Fruit fly (Drosophila melanogaster) whole organism, embryonic: Measurements from ENCODE around the gene CG44004.

Experiments used
- Blimp-1 ChIP-seq: fragments of 200-800 bp; sonication (Bioruptor generic); optimal IDR thresholded peaks from 3 replicates; lab custom pipeline; 2018; ENCODE audit warnings: missing biosample characterization, missing genetic modification characterization, mild to moderate bottlenecking, moderate library complexity, missing genetic modification reagents
- CG11398 ChIP-seq: fragments of 200-800 bp; sonication (Bioruptor generic); optimal IDR thresholded peaks from 2 replicates; lab custom pipeline; 2016; ENCODE audit warnings: missing biosample characterization, missing genetic modification characterization
- CG11456 ChIP-seq: fragments of 200-800 bp; sonication (Bioruptor generic); IDR thresholded peaks from 3 replicates; pipeline ENCODE4 v1.3.6; 2022; ENCODE audit warnings: missing biosample characterization, missing genetic modification characterization
- CG11504 ChIP-seq: fragments of 200-800 bp; sonication (Bioruptor generic); optimal IDR thresholded peaks from 3 replicates; lab custom pipeline; 2019; ENCODE audit warnings: missing biosample characterization, mild to moderate bottlenecking, missing genetic modification characterization, moderate library complexity
- CG12942 ChIP-seq: fragments of 200-800 bp; sonication (Bioruptor generic); optimal IDR thresholded peaks from 3 replicates; lab custom pipeline; 2016; ENCODE audit warnings: missing biosample characterization, missing genetic modification characterization
- CG13287 ChIP-seq: fragments of 200-800 bp; sonication (Bioruptor generic); IDR thresholded peaks from 2 replicates; pipeline ENCODE4 v1.3.6; 2022; ENCODE audit warnings: missing biosample characterization, missing genetic modification characterization; ENCODE audit not compliant: partially characterized antibody
- CG13894 ChIP-seq: fragments of 200-800 bp; sonication (Bioruptor generic); optimal IDR thresholded peaks from 3 replicates; lab custom pipeline; 2018; ENCODE audit warnings: missing biosample characterization, mild to moderate bottlenecking, missing genetic modification characterization, moderate library complexity
- CG14441 ChIP-seq: fragments of 200-800 bp; sonication (Bioruptor generic); IDR thresholded peaks from 2 replicates; pipeline ENCODE4 v1.3.6; 2022; ENCODE audit warnings: missing biosample characterization, missing genetic modification characterization
- CG15514 ChIP-seq: fragments of 200-800 bp; sonication (Bioruptor generic); optimal IDR thresholded peaks from 3 replicates; lab custom pipeline; 2017; ENCODE audit warnings: missing biosample characterization, missing genetic modification characterization, mild to moderate bottlenecking, moderate library complexity, missing genetic modification reagents
- CG1603 ChIP-seq: fragments of 200-800 bp; sonication (Bioruptor generic); optimal IDR thresholded peaks from 2 replicates; lab custom pipeline; 2019; ENCODE audit warnings: missing biosample characterization, mild to moderate bottlenecking, missing genetic modification characterization, moderate library complexity
- CG2116 ChIP-seq: fragments of 200-800 bp; sonication (Bioruptor generic); optimal IDR thresholded peaks from 3 replicates; lab custom pipeline; 2018; ENCODE audit warnings: missing biosample characterization, mild to moderate bottlenecking, missing genetic modification characterization
- CG2199 ChIP-seq: fragments of 200-800 bp; sonication (Bioruptor generic); IDR thresholded peaks from 3 replicates; pipeline ENCODE4 v1.3.6; 2022; ENCODE audit warnings: missing biosample characterization, missing genetic modification characterization
- CG2889 ChIP-seq: fragments of 200-800 bp; sonication (Bioruptor generic); IDR thresholded peaks from 3 replicates; pipeline ENCODE4 v1.3.6; 2022; ENCODE audit warnings: missing biosample characterization, missing genetic modification characterization
- CG31365 ChIP-seq: fragments of 200-800 bp; sonication (Bioruptor generic); optimal IDR thresholded peaks from 2 replicates; lab custom pipeline; 2018; ENCODE audit warnings: missing biosample characterization, mild to moderate bottlenecking, missing genetic modification characterization
- CG32532 ChIP-seq: fragments of 200-800 bp; sonication (Bioruptor generic); IDR thresholded peaks from 2 replicates; pipeline ENCODE4 v1.3.6; 2022; ENCODE audit warnings: missing biosample characterization, missing genetic modification characterization
- CG3281 ChIP-seq: fragments of 200-800 bp; sonication (Bioruptor generic); optimal IDR thresholded peaks from 3 replicates; lab custom pipeline; 2017; ENCODE audit warnings: missing biosample characterization, mild to moderate bottlenecking, missing genetic modification characterization
- CG4328 ChIP-seq: fragments of 200-800 bp; sonication (Bioruptor generic); optimal IDR thresholded peaks from 3 replicates; lab custom pipeline; 2017; ENCODE audit warnings: missing biosample characterization, missing genetic modification reagents, missing genetic modification characterization
- CG4820 ChIP-seq: fragments of 200-800 bp; sonication (Bioruptor generic); optimal IDR thresholded peaks from 3 replicates; lab custom pipeline; 2016; ENCODE audit warnings: missing biosample characterization, missing genetic modification characterization
- CG4854 ChIP-seq: fragments of 200-800 bp; sonication (Bioruptor generic); optimal IDR thresholded peaks from 2 replicates; lab custom pipeline; 2016; ENCODE audit warnings: missing biosample characterization, missing genetic modification characterization, inconsistent platforms
- CG6765 ChIP-seq: fragments of 200-800 bp; sonication (Bioruptor generic); optimal IDR thresholded peaks from 3 replicates; lab custom pipeline; 2017; ENCODE audit warnings: missing biosample characterization, mild to moderate bottlenecking, missing genetic modification characterization
- Hr51 ChIP-seq, 2 experiments: fragments of 200-800 bp; sonication (Bioruptor generic); optimal IDR thresholded peaks; 2 replicates in 1 of 2; 3 replicates in 1 of 2; lab custom pipeline; 2016 to 2018; ENCODE audit warnings: missing biosample characterization in 2 of 2, missing genetic modification characterization in 2 of 2, mild to moderate bottlenecking in 1 of 2, moderate library complexity in 1 of 2
- Jarid2 ChIP-seq: fragments of 200-800 bp; sonication (Bioruptor generic); optimal IDR thresholded peaks from 3 replicates; lab custom pipeline; 2017; ENCODE audit warnings: mild to moderate bottlenecking, missing biosample characterization, missing genetic modification reagents, missing genetic modification characterization
- Kr ChIP-seq: fragments of 200-800 bp; sonication (Bioruptor generic); optimal IDR thresholded peaks from 2 replicates; lab custom pipeline; 2017; ENCODE audit warnings: missing biosample characterization, mild to moderate bottlenecking, missing genetic modification characterization
- Mad ChIP-seq: fragments of 200-800 bp; sonication (Bioruptor generic); optimal IDR thresholded peaks from 2 replicates; lab custom pipeline; 2016; ENCODE audit warnings: missing biosample characterization, missing genetic modification characterization
- Nf-YC ChIP-seq: fragments of 200-800 bp; optimal IDR thresholded peaks from 3 replicates; lab custom pipeline; 2019; ENCODE audit warnings: missing biosample characterization, mild to moderate bottlenecking, missing genetic modification characterization, moderate library complexity
- Opbp ChIP-seq: fragments of 200-800 bp; sonication (Bioruptor generic); IDR thresholded peaks from 3 replicates; pipeline ENCODE4 v1.3.6; 2022; ENCODE audit warnings: missing biosample characterization, missing genetic modification characterization; ENCODE audit not compliant: partially characterized antibody
- Ptx1 ChIP-seq: fragments of 200-800 bp; sonication (Bioruptor generic); IDR thresholded peaks from 2 replicates; pipeline ENCODE4 v1.3.6; 2022; ENCODE audit warnings: missing biosample characterization, missing genetic modification characterization
- Rx ChIP-seq: fragments of 200-800 bp; sonication (Bioruptor generic); IDR thresholded peaks from 2 replicates; pipeline ENCODE4 v1.3.6; 2022; ENCODE audit warnings: missing biosample characterization, missing genetic modification characterization
- Side ChIP-seq: fragments of 200-800 bp; sonication (Bioruptor generic); optimal IDR thresholded peaks from 2 replicates; lab custom pipeline; 2016; ENCODE audit warnings: missing biosample characterization, missing genetic modification characterization
- Xrp1 ChIP-seq: fragments of 200-800 bp; sonication (Bioruptor generic); IDR thresholded peaks from 2 replicates; pipeline ENCODE4 v1.3.6; 2022; ENCODE audit warnings: missing biosample characterization, missing genetic modification characterization
- ap ChIP-seq: fragments of 200-800 bp; sonication (Bioruptor generic); IDR thresholded peaks from 2 replicates; pipeline ENCODE4 v1.3.6; 2022; ENCODE audit warnings: missing biosample characterization, missing genetic modification characterization
- cas ChIP-seq: fragments of 200-800 bp; sonication (Bioruptor generic); IDR thresholded peaks from 2 replicates; pipeline ENCODE4 v1.3.6; 2022; ENCODE audit warnings: missing biosample characterization, missing genetic modification characterization
- crp ChIP-seq, 2 experiments: fragments of 200-800 bp; sonication (Bioruptor generic); optimal IDR thresholded peaks; 2 replicates in 1 of 2; 3 replicates in 1 of 2; lab custom pipeline; 2017; ENCODE audit warnings: missing biosample characterization in 2 of 2, missing genetic modification characterization in 2 of 2, mild to moderate bottlenecking in 1 of 2, moderate library complexity in 1 of 2
- dm ChIP-seq: fragments of 200-800 bp; sonication (Bioruptor generic); optimal IDR thresholded peaks from 3 replicates; lab custom pipeline; 2016; ENCODE audit warnings: missing biosample characterization, missing genetic modification characterization
- dmrt11E ChIP-seq: fragments of 200-800 bp; sonication (Bioruptor generic); optimal IDR thresholded peaks from 3 replicates; lab custom pipeline; 2018; ENCODE audit warnings: missing biosample characterization, mild to moderate bottlenecking, missing genetic modification characterization, moderate library complexity
- gcm ChIP-seq: fragments of 200-800 bp; sonication (Bioruptor generic); optimal IDR thresholded peaks from 2 replicates; lab custom pipeline; 2019; ENCODE audit warnings: missing biosample characterization, mild to moderate bottlenecking, missing genetic modification characterization, moderate library complexity
- hb ChIP-seq: fragments of 200-800 bp; sonication (Bioruptor generic); IDR thresholded peaks from 3 replicates; pipeline ENCODE4 v1.3.6; 2022; ENCODE audit warnings: missing biosample characterization, missing genetic modification characterization; ENCODE audit not compliant: partially characterized antibody
- hbn ChIP-seq: fragments of 200-800 bp; sonication (Bioruptor generic); IDR thresholded peaks from 2 replicates; pipeline ENCODE4 v1.3.6; 2022; ENCODE audit warnings: missing biosample characterization, missing genetic modification characterization; ENCODE audit not compliant: partially characterized antibody
- jigr1 ChIP-seq: fragments of 200-800 bp; sonication (Bioruptor generic); IDR thresholded peaks from 3 replicates; pipeline ENCODE4 v1.3.6; 2022; ENCODE audit warnings: missing biosample characterization, missing genetic modification characterization
- ken ChIP-seq: fragments of 200-800 bp; sonication (Bioruptor generic); IDR thresholded peaks from 3 replicates; pipeline ENCODE4 v1.3.6; 2022; ENCODE audit warnings: missing biosample characterization, missing genetic modification characterization
- knrl ChIP-seq: fragments of 200-800 bp; sonication (Bioruptor generic); IDR thresholded peaks from 3 replicates; pipeline ENCODE4 v1.3.6; 2022; ENCODE audit warnings: missing biosample characterization, missing genetic modification characterization; ENCODE audit not compliant: partially characterized antibody
- lbe ChIP-seq: fragments of 200-800 bp; sonication (Bioruptor generic); optimal IDR thresholded peaks from 2 replicates; lab custom pipeline; 2016; ENCODE audit warnings: missing biosample characterization, mild to moderate bottlenecking, missing genetic modification characterization
- mirr ChIP-seq: fragments of 200-800 bp; sonication (Bioruptor generic); optimal IDR thresholded peaks from 3 replicates; lab custom pipeline; 2018; ENCODE audit warnings: missing biosample characterization, mild to moderate bottlenecking, missing genetic modification characterization
- odd ChIP-seq: fragments of 200-800 bp; sonication (Bioruptor generic); optimal IDR thresholded peaks from 2 replicates; lab custom pipeline; 2017; ENCODE audit warnings: missing biosample characterization, mild to moderate bottlenecking, missing genetic modification characterization
- pb ChIP-seq: fragments of 200-800 bp; sonication (Bioruptor generic); optimal IDR thresholded peaks from 3 replicates; lab custom pipeline; 2016; ENCODE audit warnings: missing biosample characterization, missing genetic modification characterization
- peb ChIP-seq: fragments of 200-800 bp; sonication (Bioruptor generic); IDR thresholded peaks from 2 replicates; pipeline ENCODE4 v1.3.6; 2022; ENCODE audit warnings: missing biosample characterization, missing genetic modification characterization
- tin ChIP-seq: fragments of 200-800 bp; sonication (Bioruptor generic); optimal IDR thresholded peaks from 3 replicates; lab custom pipeline; 2016; ENCODE audit warnings: missing biosample characterization, missing genetic modification characterization
- toy ChIP-seq: fragments of 200-800 bp; sonication (Bioruptor generic); IDR thresholded peaks from 2 replicates; pipeline ENCODE4 v1.3.6; 2022; ENCODE audit warnings: missing biosample characterization, missing genetic modification characterization
- tx ChIP-seq: fragments of 200-800 bp; sonication (Bioruptor generic); optimal IDR thresholded peaks from 2 replicates; lab custom pipeline; 2016; ENCODE audit warnings: missing biosample characterization, missing genetic modification characterization
- unc-4 ChIP-seq: fragments of 200-800 bp; sonication (Bioruptor generic); IDR thresholded peaks from 2 replicates; pipeline ENCODE4 v1.3.6; 2022; ENCODE audit warnings: missing biosample characterization, missing genetic modification characterization; ENCODE audit not compliant: partially characterized antibody

The CG44004 gene

DNA sequence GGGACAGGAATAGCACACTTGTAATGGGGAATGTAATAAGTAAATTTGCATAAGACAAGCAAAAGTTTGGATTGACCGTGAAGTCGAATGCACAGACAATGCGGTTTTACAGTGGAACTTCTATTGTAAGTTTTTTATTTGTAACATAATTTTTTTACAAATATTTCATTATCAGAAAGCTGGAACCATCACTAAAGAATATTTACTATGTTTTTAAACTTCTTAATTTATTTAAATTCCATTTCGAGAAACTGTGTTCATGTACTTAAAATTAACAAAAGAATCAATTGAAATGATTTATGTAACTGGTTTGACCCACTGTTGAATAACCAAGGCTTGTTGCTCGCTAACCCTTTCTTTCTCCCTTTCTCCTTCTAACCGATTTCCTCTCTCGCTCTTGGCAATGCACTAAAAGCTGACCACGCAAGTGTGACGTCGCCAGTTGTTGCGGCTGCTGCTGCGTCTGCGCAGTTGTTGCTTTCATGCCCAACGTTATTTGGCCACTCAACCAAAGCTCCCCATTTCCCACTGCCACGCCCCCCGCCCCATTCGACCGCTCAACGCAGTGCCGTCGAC is 27.8 kb upstream of the CG44004 start (continued):
- TF ChIP-seq CG2199 = 0 out of 3 replicates have a peak, but pooled peaks have one; percentile 29
- TF ChIP-seq Rx (GFP tag; lab: Robert Waterston, UW) = no peak
- no peak for TF ChIP-seq Nf-YC
- TF ChIP-seq CG1603 = peak; percentile 0
- no peak for TF ChIP-seq gcm (GFP tag; lab: Kevin White, UChicago)
- TF ChIP-seq tin (GFP tag; lab: Kevin White, UChicago) = no peak
- peak; percentile 30 for TF ChIP-seq Blimp-1 (GFP tag; lab: Kevin White, UChicago)
- TF ChIP-seq CG3281 (GFP tag; lab: Kevin White, UChicago) = no peak
- no peak for TF ChIP-seq hbn (GFP tag; lab: Robert Waterston, UW)
- TF ChIP-seq unc-4 (GFP tag; lab: Robert Waterston, UW) = no peak
- no peak for TF ChIP-seq dmrt11E
- no peak for TF ChIP-seq CG4820 (GFP tag; lab: Kevin White, UChicago)
- no peak for TF ChIP-seq cas (GFP tag; lab: Robert Waterston, UW)
- no peak for TF ChIP-seq CG13287 (GFP tag; lab: Robert Waterston, UW)
- TF ChIP-seq CG12942 (GFP tag; lab: Kevin White, UChicago) = no peak
- no peak for TF ChIP-seq tx (GFP tag; lab: Kevin White, UChicago)
- no peak for TF ChIP-seq lbe (GFP tag; lab: Kevin White, UChicago)
- no peak for TF ChIP-seq pb (GFP tag; lab: Kevin White, UChicago)
- no peak for TF ChIP-seq peb (GFP tag; lab: Robert Waterston, UW)
- TF ChIP-seq CG6765 (GFP tag; lab: Kevin White, UChicago) = no peak
- TF ChIP-seq Side = no peak
- no peak for TF ChIP-seq CG4854 (GFP tag; lab: Kevin White, UChicago)
- TF ChIP-seq CG11398 (GFP tag; lab: Kevin White, UChicago) = no peak
- no peak for TF ChIP-seq dm (GFP tag; lab: Kevin White, UChicago)
- no peak for TF ChIP-seq hb (GFP tag; lab: Robert Waterston, UW)
- no peak for TF ChIP-seq toy
- no peak for TF ChIP-seq Jarid2 (GFP tag; lab: Kevin White, UChicago)
- no peak for TF ChIP-seq ken (GFP tag; lab: Robert Waterston, UW)
- no peak for TF ChIP-seq CG2889 (GFP tag; lab: Robert Waterston, UW)
- peak; percentile 32 for TF ChIP-seq Kr (GFP tag; lab: Kevin White, UChicago)
- TF ChIP-seq CG32532 (GFP tag; lab: Robert Waterston, UW) = no peak
- TF ChIP-seq CG15514 (GFP tag; lab: Kevin White, UChicago) = no peak
- no peak for TF ChIP-seq CG13894
- no peak for TF ChIP-seq CG2116
- TF ChIP-seq mirr (GFP tag; lab: Kevin White, UChicago) = no peak
- no peak for TF ChIP-seq crp (GFP tag; optimal IDR thresholded peaks at IDR 0.05; lab: Kevin White, UChicago)
- TF ChIP-seq Ptx1 (GFP tag; lab: Robert Waterston, UW) = no peak
- peak; percentile 30; the same call in 1 of the 2 replicates for TF ChIP-seq Xrp1
- TF ChIP-seq odd = no peak
- TF ChIP-seq jigr1 (GFP tag; lab: Robert Waterston, UW) = no peak
- TF ChIP-seq CG14441 (GFP tag; lab: Robert Waterston, UW) = no peak
- peak in 1 of 2 experiments; percentile 34 for TF ChIP-seq Hr51 (GFP tag; optimal IDR thresholded peaks at IDR 0.05; lab: Kevin White, UChicago)
- peak; percentile 40 for TF ChIP-seq CG11504 (tag; lab: Kevin White, UChicago)
- no peak for TF ChIP-seq CG11456 (GFP tag; lab: Robert Waterston, UW)
- no peak for TF ChIP-seq Mad
- no peak for TF ChIP-seq CG4328 (GFP tag; lab: Kevin White, UChicago)
- no peak for TF ChIP-seq Opbp (GFP tag; lab: Robert Waterston, UW)
- TF ChIP-seq knrl (GFP tag; lab: Robert Waterston, UW) = no peak
- TF ChIP-seq CG31365 = no peak
- no peak for TF ChIP-seq ap (GFP tag; lab: Robert Waterston, UW)
